Fruit fly (Drosophila melanogaster) whole organism, embryonic: ENCODE results near the gene yellow-g2.
A peak's percentile ranks its signal among the peaks of the same experiment; 100 is the strongest.

Experiments used
- Adf1 ChIP-seq: fragments of 200-800 bp; sonication (Bioruptor generic); IDR thresholded peaks from 2 replicates; pipeline ENCODE4 v1.3.6; 2022; ENCODE audit warnings: missing biosample characterization, missing genetic modification characterization
- Atf-2 ChIP-seq: fragments of 200-800 bp; sonication (Bioruptor generic); optimal IDR thresholded peaks from 2 replicates; lab custom pipeline; 2016; ENCODE audit warnings: missing biosample characterization, missing genetic modification characterization
- CG10543 ChIP-seq: fragments of 200-800 bp; sonication (Bioruptor generic); optimal IDR thresholded peaks from 3 replicates; lab custom pipeline; 2017; ENCODE audit warnings: missing biosample characterization, mild to moderate bottlenecking, missing genetic modification characterization, moderate library complexity
- CG10565 ChIP-seq: fragments of 200-800 bp; sonication (Bioruptor generic); optimal IDR thresholded peaks from 3 replicates; lab custom pipeline; 2016; ENCODE audit warnings: missing biosample characterization, mild to moderate bottlenecking, missing genetic modification characterization
- CG11504 ChIP-seq: fragments of 200-800 bp; sonication (Bioruptor generic); optimal IDR thresholded peaks from 3 replicates; lab custom pipeline; 2019; ENCODE audit warnings: missing biosample characterization, mild to moderate bottlenecking, missing genetic modification characterization, moderate library complexity
- CG12071 ChIP-seq: fragments of 200-800 bp; sonication (Bioruptor generic); optimal IDR thresholded peaks from 3 replicates; lab custom pipeline; 2018; ENCODE audit warnings: missing biosample characterization, mild to moderate bottlenecking, missing genetic modification characterization
- CG12769 ChIP-seq: fragments of 200-800 bp; sonication (Bioruptor generic); optimal IDR thresholded peaks from 2 replicates; lab custom pipeline; 2019; ENCODE audit warnings: missing biosample characterization, mild to moderate bottlenecking, missing genetic modification characterization, moderate library complexity
- CG15514 ChIP-seq: fragments of 200-800 bp; sonication (Bioruptor generic); optimal IDR thresholded peaks from 3 replicates; lab custom pipeline; 2017; ENCODE audit warnings: missing biosample characterization, missing genetic modification characterization, mild to moderate bottlenecking, moderate library complexity, missing genetic modification reagents
- CG1602 ChIP-seq: fragments of 200-800 bp; sonication (Bioruptor generic); optimal IDR thresholded peaks from 3 replicates; lab custom pipeline; 2016; ENCODE audit warnings: missing biosample characterization, missing genetic modification characterization
- CG3065 ChIP-seq: fragments of 200-800 bp; sonication (Bioruptor generic); optimal IDR thresholded peaks from 2 replicates; lab custom pipeline; 2016; ENCODE audit warnings: missing biosample characterization, missing genetic modification characterization
- CG3281 ChIP-seq: fragments of 200-800 bp; sonication (Bioruptor generic); optimal IDR thresholded peaks from 3 replicates; lab custom pipeline; 2017; ENCODE audit warnings: missing biosample characterization, mild to moderate bottlenecking, missing genetic modification characterization
- CG34376 ChIP-seq: fragments of 200-800 bp; sonication (Bioruptor generic); optimal IDR thresholded peaks from 2 replicates; lab custom pipeline; 2018; ENCODE audit warnings: missing biosample characterization, mild to moderate bottlenecking, missing genetic modification characterization
- CG3847 ChIP-seq: fragments of 200-800 bp; sonication (Bioruptor generic); IDR thresholded peaks from 2 replicates; pipeline ENCODE4 v1.3.6; 2022; ENCODE audit warnings: missing biosample characterization, missing genetic modification characterization
- CG4328 ChIP-seq: fragments of 200-800 bp; sonication (Bioruptor generic); optimal IDR thresholded peaks from 3 replicates; lab custom pipeline; 2017; ENCODE audit warnings: missing biosample characterization, missing genetic modification reagents, missing genetic modification characterization
- CG4360 ChIP-seq: fragments of 200-800 bp; sonication (Bioruptor generic); IDR thresholded peaks from 2 replicates; pipeline ENCODE4 v1.3.6; 2022; ENCODE audit warnings: missing biosample characterization, missing genetic modification characterization
- CG6765 ChIP-seq: fragments of 200-800 bp; sonication (Bioruptor generic); optimal IDR thresholded peaks from 3 replicates; lab custom pipeline; 2017; ENCODE audit warnings: missing biosample characterization, mild to moderate bottlenecking, missing genetic modification characterization
- CG6813 ChIP-seq: fragments of 200-800 bp; sonication (Bioruptor generic); optimal IDR thresholded peaks from 2 replicates; lab custom pipeline; 2017; ENCODE audit warnings: missing biosample characterization, missing genetic modification characterization, mild to moderate bottlenecking, moderate library complexity, missing genetic modification reagents
- CG6854 ChIP-seq: fragments of 200-800 bp; sonication (Bioruptor generic); optimal IDR thresholded peaks from 3 replicates; lab custom pipeline; 2017; ENCODE audit warnings: missing biosample characterization, mild to moderate bottlenecking, missing genetic modification characterization
- CG7987 ChIP-seq: fragments of 200-800 bp; sonication (Bioruptor generic); optimal IDR thresholded peaks from 2 replicates; lab custom pipeline; 2018; ENCODE audit warnings: missing biosample characterization, mild to moderate bottlenecking, missing genetic modification characterization, moderate library complexity
- CTCF ChIP-seq: fragments of 200-800 bp; sonication (Bioruptor generic); optimal IDR thresholded peaks from 2 replicates; lab custom pipeline; 2017; ENCODE audit warnings: missing biosample characterization, mild to moderate bottlenecking, missing genetic modification characterization, moderate library complexity
- CrebB ChIP-seq: fragments of 200-800 bp; sonication (Bioruptor generic); optimal IDR thresholded peaks from 3 replicates; lab custom pipeline; 2018; ENCODE audit warnings: missing biosample characterization, mild to moderate bottlenecking, missing genetic modification characterization
- Doc2 ChIP-seq: fragments of 200-800 bp; sonication (Bioruptor generic); IDR thresholded peaks from 2 replicates; pipeline ENCODE4 v1.3.6; 2022; ENCODE audit warnings: missing biosample characterization, missing genetic modification characterization
- Ets65A ChIP-seq: fragments of 200-800 bp; sonication (Bioruptor generic); peaks from one replicate; lab custom pipeline; 2016; ENCODE audit warnings: missing biosample characterization, missing genetic modification characterization
- HLH54F ChIP-seq: fragments of 200-800 bp; sonication (Bioruptor generic); optimal IDR thresholded peaks from 3 replicates; lab custom pipeline; 2016; ENCODE audit warnings: missing biosample characterization, missing genetic modification characterization
- Hmr ChIP-seq: fragments of 200-800 bp; sonication (Bioruptor generic); optimal IDR thresholded peaks from 3 replicates; lab custom pipeline; 2017; ENCODE audit warnings: mild to moderate bottlenecking, missing biosample characterization, missing genetic modification reagents, missing genetic modification characterization
- Hr3 ChIP-seq: fragments of 200-800 bp; sonication (Bioruptor generic); optimal IDR thresholded peaks from 3 replicates; lab custom pipeline; 2016; ENCODE audit warnings: missing biosample characterization, missing genetic modification characterization
- PHDP ChIP-seq: fragments of 200-800 bp; sonication (Bioruptor generic); optimal IDR thresholded peaks from 3 replicates; lab custom pipeline; 2018; ENCODE audit warnings: missing biosample characterization, mild to moderate bottlenecking, missing genetic modification characterization, moderate library complexity
- Scr ChIP-seq: fragments of 200-800 bp; sonication (Bioruptor generic); IDR thresholded peaks from 2 replicates; pipeline ENCODE4 v1.3.6; 2022; ENCODE audit warnings: missing biosample characterization, missing genetic modification characterization; ENCODE audit not compliant: partially characterized antibody
- Sin3A ChIP-seq: fragments of >200 bp; optimal IDR thresholded peaks from 2 replicates; lab custom pipeline; 2018
- btn ChIP-seq: fragments of 200-800 bp; sonication (Bioruptor generic); optimal IDR thresholded peaks from 2 replicates; lab custom pipeline; 2016; ENCODE audit warnings: missing biosample characterization, missing genetic modification characterization
- caup ChIP-seq: fragments of 200-800 bp; sonication (Bioruptor generic); optimal IDR thresholded peaks from 3 replicates; lab custom pipeline; 2017; ENCODE audit warnings: missing biosample characterization, mild to moderate bottlenecking, missing genetic modification characterization, moderate library complexity; ENCODE audit not compliant: severe bottlenecking
- ci ChIP-seq: fragments of 200-800 bp; sonication (Bioruptor generic); IDR thresholded peaks from 3 replicates; pipeline ENCODE4 v1.3.6; 2022; ENCODE audit warnings: missing biosample characterization, missing genetic modification characterization
- danr ChIP-seq: fragments of 200-800 bp; sonication (Bioruptor generic); IDR thresholded peaks from 2 replicates; pipeline ENCODE4 v1.3.6; 2022; ENCODE audit warnings: missing biosample characterization, missing genetic modification characterization
- dm ChIP-seq: fragments of 200-800 bp; sonication (Bioruptor generic); optimal IDR thresholded peaks from 3 replicates; lab custom pipeline; 2016; ENCODE audit warnings: missing biosample characterization, missing genetic modification characterization
- ems ChIP-seq: fragments of 200-800 bp; sonication (Bioruptor generic); optimal IDR thresholded peaks from 3 replicates; lab custom pipeline; 2016; ENCODE audit warnings: missing biosample characterization, missing genetic modification characterization
- en ChIP-seq: fragments of 200-800 bp; sonication (Bioruptor generic); optimal IDR thresholded peaks from 2 replicates; lab custom pipeline; 2016; ENCODE audit warnings: missing biosample characterization, missing genetic modification characterization
- exex ChIP-seq: fragments of 200-800 bp; sonication (Bioruptor generic); optimal IDR thresholded peaks from 4 replicates; lab custom pipeline; 2018; ENCODE audit warnings: missing biosample characterization, mild to moderate bottlenecking, missing genetic modification characterization, moderate library complexity
- kay ChIP-seq: fragments of 200-800 bp; sonication (Bioruptor generic); optimal IDR thresholded peaks from 2 replicates; lab custom pipeline; 2016; ENCODE audit warnings: missing biosample characterization, missing genetic modification characterization
- lab ChIP-seq: fragments of 200-800 bp; sonication (Bioruptor generic); optimal IDR thresholded peaks from 3 replicates; lab custom pipeline; 2017; ENCODE audit warnings: missing biosample characterization, missing genetic modification characterization, mild to moderate bottlenecking, moderate library complexity, missing genetic modification reagents
- lmd ChIP-seq: fragments of 200-800 bp; sonication (Bioruptor generic); IDR thresholded peaks from 2 replicates; pipeline ENCODE4 v1.3.6; 2022; ENCODE audit warnings: missing biosample characterization, missing genetic modification characterization
- schlank ChIP-seq: fragments of 200-800 bp; sonication (Bioruptor generic); optimal IDR thresholded peaks from 2 replicates; lab custom pipeline; 2018; ENCODE audit warnings: missing biosample characterization, mild to moderate bottlenecking, missing genetic modification characterization
- sens ChIP-seq: fragments of 200-800 bp; sonication (Bioruptor generic); peaks from one replicate; lab custom pipeline; 2016; ENCODE audit warnings: missing biosample characterization, missing genetic modification characterization
- sim ChIP-seq: fragments of 200-800 bp; sonication (Bioruptor generic); IDR thresholded peaks from 2 replicates; pipeline ENCODE4 v1.3.6; 2022; ENCODE audit warnings: missing biosample characterization, missing genetic modification characterization
- sisA ChIP-seq: fragments of 200-800 bp; sonication (Bioruptor generic); IDR thresholded peaks from 2 replicates; pipeline ENCODE4 v1.3.6; 2022; ENCODE audit warnings: missing biosample characterization, missing genetic modification characterization
- slou ChIP-seq: fragments of 200-800 bp; sonication (Bioruptor generic); optimal IDR thresholded peaks from 3 replicates; lab custom pipeline; 2016; ENCODE audit warnings: missing biosample characterization, missing genetic modification characterization
- sna ChIP-seq: fragments of 200-800 bp; sonication (Bioruptor generic); IDR thresholded peaks from 2 replicates; pipeline ENCODE4 v1.3.6; 2022; ENCODE audit warnings: missing biosample characterization, missing genetic modification characterization; ENCODE audit not compliant: partially characterized antibody
- sob ChIP-seq: fragments of 200-800 bp; sonication (Bioruptor generic); IDR thresholded peaks from 2 replicates; pipeline ENCODE4 v1.3.6; 2022; ENCODE audit warnings: missing biosample characterization, missing genetic modification characterization
- sug ChIP-seq: fragments of 200-800 bp; optimal IDR thresholded peaks from 2 replicates; lab custom pipeline; 2019; ENCODE audit warnings: missing biosample characterization, mild to moderate bottlenecking, missing genetic modification characterization, moderate library complexity
- tap ChIP-seq: fragments of 200-800 bp; optimal IDR thresholded peaks from 3 replicates; lab custom pipeline; 2019; ENCODE audit warnings: missing biosample characterization, mild to moderate bottlenecking, missing genetic modification characterization, moderate library complexity
- wek ChIP-seq: fragments of 200-800 bp; sonication (Bioruptor generic); optimal IDR thresholded peaks from 3 replicates; lab custom pipeline; 2018; ENCODE audit warnings: missing biosample characterization, mild to moderate bottlenecking, missing genetic modification characterization, moderate library complexity
- wor ChIP-seq: fragments of 200-800 bp; sonication (Bioruptor generic); IDR thresholded peaks from 2 replicates; pipeline ENCODE4 v1.3.6; 2022; ENCODE audit warnings: missing biosample characterization, missing genetic modification characterization

The yellow-g2 gene

dm6 chr3L:2253962-2254662 lies 22.2 kb upstream of the yellow-g2 start (continued):
- TF ChIP-seq sim (GFP tag; lab: Robert Waterston, UW) (no peak), en (GFP tag; lab: Kevin White, UChicago) (no peak), CG6765 (GFP tag; lab: Kevin White, UChicago) (peak; percentile 53), CG6854 (GFP tag; lab: Kevin White, UChicago) (no peak), Doc2 (GFP tag; lab: Robert Waterston, UW) (no peak), kay (no peak), CG12071 (GFP tag; lab: Kevin White, UChicago) (peak; percentile 50), CG3281 (GFP tag; lab: Kevin White, UChicago) (no peak), Adf1 (GFP tag; lab: Robert Waterston, UW) (0 out of 2 replicates have a peak, but pooled peaks have one; percentile 6), sug (tag; lab: Kevin White, UChicago) (peak; percentile 94), CG4328 (GFP tag; lab: Kevin White, UChicago) (no peak), Sin3A (lab: Kevin White, UChicago) (no peak), Atf-2 (GFP tag; lab: Kevin White, UChicago) (no peak), Hr3 (GFP tag; lab: Kevin White, UChicago) (no peak), Scr (GFP tag; lab: Robert Waterston, UW) (no peak), CG7987 (GFP tag; lab: Kevin White, UChicago) (peak; percentile 29), btn (GFP tag; lab: Kevin White, UChicago) (no peak), CG10543 (GFP tag; lab: Kevin White, UChicago) (peak; percentile 59), lmd (GFP tag; lab: Robert Waterston, UW) (0 out of 2 replicates have a peak, but pooled peaks have one; percentile 7), sisA (GFP tag; lab: Robert Waterston, UW) (no peak), ems (GFP tag; lab: Kevin White, UChicago) (no peak), sob (no peak), slou (no peak), schlank (peak; percentile 8), CG3847 (GFP tag; lab: Robert Waterston, UW) (no peak), CrebB (peak; percentile 12), CG11504 (tag; lab: Kevin White, UChicago) (no peak), CTCF (GFP tag; lab: Kevin White, UChicago) (no peak), tap (no peak), exex (tag; lab: Kevin White, UChicago) (peak; percentile 61), CG12769 (tag; lab: Kevin White, UChicago) (no peak), Hmr (GFP tag; lab: Kevin White, UChicago) (peak; percentile 60), ci (peak; percentile 25; the same call in 1 of the 3 replicates), wor (GFP tag; lab: Robert Waterston, UW) (no peak), CG1602 (GFP tag; lab: Kevin White, UChicago) (no peak), Ets65A (GFP tag; lab: Kevin White, UChicago) (peak; percentile 4), danr (GFP tag; lab: Robert Waterston, UW) (no peak), HLH54F (GFP tag; lab: Kevin White, UChicago) (no peak), caup (GFP tag; lab: Kevin White, UChicago) (peak; percentile 34), CG10565 (GFP tag; lab: Kevin White, UChicago) (no peak), CG15514 (GFP tag; lab: Kevin White, UChicago) (peak; percentile 26), CG3065 (GFP tag; lab: Kevin White, UChicago) (no peak), sna (no peak), CG34376 (GFP tag; lab: Kevin White, UChicago) (peak; percentile 27), wek (GFP tag; lab: Kevin White, UChicago) (peak; percentile 44), lab (GFP tag; lab: Kevin White, UChicago) (peak; percentile 54), CG6813 (GFP tag; lab: Kevin White, UChicago) (peak; percentile 11), CG4360 (GFP tag; lab: Robert Waterston, UW) (no peak), sens (GFP tag; lab: Kevin White, UChicago) (no peak), PHDP (tag; lab: Kevin White, UChicago) (no peak), dm (GFP tag; lab: Kevin White, UChicago) (no peak)
